Worm (Caenorhabditis elegans) whole organism, L4/young adult: Measurements from ENCODE around the gene F46B6.10.

ENCODE experiments used
- W03F9.2 ChIP-seq: fragments of 150-350 bp; optimal IDR thresholded peaks from 2 replicates; lab custom pipeline; 2014; ENCODE audit warnings: missing biosample characterization, missing genetic modification characterization
- dao-5 ChIP-seq: sonication (generic microtip); optimal IDR thresholded peaks from 2 replicates; lab custom pipeline; 2016; ENCODE audit warnings: missing genotype, missing genetic modification characterization, moderate library complexity, missing compliant biosample characterization
- him-1 ChIP-seq: sonication (generic microtip); optimal IDR thresholded peaks from 2 replicates; lab custom pipeline; 2016; ENCODE audit warnings: missing genotype, missing genetic modification reagents, missing genetic modification characterization, missing compliant biosample characterization

DNA sequence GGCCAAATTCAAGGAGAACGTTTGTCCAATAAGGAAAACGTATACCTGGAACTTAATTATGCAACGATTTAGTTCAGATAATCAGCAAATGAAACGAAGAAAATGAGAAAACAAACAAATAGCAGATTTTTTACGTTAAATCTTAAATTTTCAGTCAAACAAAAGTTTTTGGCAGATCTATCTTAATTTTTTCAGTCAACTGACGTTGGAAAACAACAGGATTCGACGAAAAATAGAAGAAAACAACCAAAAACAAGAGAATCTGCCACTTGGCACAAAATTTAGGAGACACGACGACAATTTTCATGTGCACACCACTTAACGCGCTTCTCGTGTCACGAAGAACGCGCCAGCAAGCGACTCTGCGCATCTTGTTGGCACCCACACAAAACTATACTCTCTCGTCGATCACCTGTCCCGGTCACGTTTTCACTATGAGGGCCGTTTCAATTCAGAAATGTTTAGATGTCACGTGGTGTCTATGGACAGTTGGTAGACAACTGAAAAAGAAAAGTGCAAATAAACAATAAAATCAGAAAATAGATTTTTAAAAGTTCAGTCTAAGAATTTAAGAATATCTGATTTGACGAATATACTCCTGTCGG is 12.1 kb downstream of the F46B6.10 start, which contains the start of gene ztf-7:
- TF ChIP-seq W03F9.2 (tag; lab: Kevin White, UChicago) (peak; percentile 96), him-1 (tag; lab: Kevin White, UChicago) (peak; percentile 68), dao-5 (tag; lab: Kevin White, UChicago) (no peak)
